Worm (Caenorhabditis elegans): ENCODE results near the gene cest-9.2.

DNA sequence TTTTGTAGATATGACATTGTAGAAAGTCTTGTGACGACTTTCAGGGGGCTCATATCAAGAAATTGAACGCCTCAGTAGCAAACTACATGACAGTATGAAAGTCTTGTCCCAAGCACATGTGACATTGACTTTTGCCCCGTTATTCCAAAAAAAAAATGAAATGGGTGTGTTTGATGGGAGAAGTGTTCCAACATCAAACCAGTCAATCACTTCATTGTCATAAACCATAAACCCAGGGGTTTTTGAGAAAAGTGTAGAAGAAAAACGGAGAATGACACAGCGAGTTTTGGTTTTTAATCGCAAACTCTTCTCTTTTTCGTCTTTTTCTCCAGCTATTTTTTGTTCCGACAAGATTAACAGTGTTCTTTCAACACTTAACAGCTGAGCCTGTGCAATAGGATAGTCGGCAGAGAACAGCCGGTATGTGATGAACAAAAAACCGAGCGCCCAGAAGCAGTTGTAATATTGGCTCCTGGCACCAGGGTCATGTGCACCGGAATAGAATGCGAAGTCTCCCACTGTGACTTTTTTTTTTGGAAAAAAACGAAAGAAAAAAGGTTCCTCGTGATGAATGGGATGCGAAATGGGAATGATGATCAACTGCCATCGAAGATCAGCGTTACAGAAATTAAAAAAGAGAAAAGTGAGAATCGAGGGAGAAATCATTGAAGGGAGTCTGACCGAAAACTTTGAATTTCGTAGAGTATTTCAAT is 35.9 kb upstream of the cest-9.2 start:
- no peak for TF ChIP-seq skn-1 (tag; optimal IDR thresholded peaks at IDR 0.05)
- no peak for TF ChIP-seq blmp-1 (tag; optimal IDR thresholded peaks at IDR 0.05; ENCODE audit: insufficient read depth)
- TF ChIP-seq F13H6.1 (tag; optimal IDR thresholded peaks at IDR 0.05) = no peak
- TF ChIP-seq unc-62 (GFP tag; optimal IDR thresholded peaks at IDR 0.05) = no peak
- TF ChIP-seq aly-2 (tag; optimal IDR thresholded peaks at IDR 0.05) = no peak
- TF ChIP-seq unc-39 (tag; optimal IDR thresholded peaks at IDR 0.05) = no peak
- no peak for TF ChIP-seq ztf-4 (tag; optimal IDR thresholded peaks at IDR 0.05)
- TF ChIP-seq zag-1 (tag; optimal IDR thresholded peaks at IDR 0.05) = no peak
- TF ChIP-seq nhr-129 (tag; optimal IDR thresholded peaks at IDR 0.05) = no peak
- no peak for TF ChIP-seq lin-11 (tag; optimal IDR thresholded peaks at IDR 0.05)
- TF ChIP-seq lsy-2 (tag; optimal IDR thresholded peaks at IDR 0.05) = peak in 1 of 2 experiments; percentile 15

Measured in whole organism, L2 larva.